Comparison of ENCODE assay signal across 2 worm cellular contexts in genomic region chrV:1368138-1368537, ce11.
TF ChIP-seq lines count a peak whose summit lies in the region.

No protein-coding gene starts in this region.

TF ChIP-seq in whole organism, L4 larva, 104 proteins besides CTCF, POLR2A, EP300 and RAD21:
- TF ChIP-seq hmg-1.1 (GFP tag; IDR thresholded peaks at IDR 0.05; lab: Robert Waterston, UW) (0 out of 2 replicates have a peak, but pooled peaks have one; percentile 9), daf-8 (GFP tag; IDR thresholded peaks at IDR 0.05; lab: Robert Waterston, UW) (no peak), set-16 (GFP tag; IDR thresholded peaks at IDR 0.05; lab: Robert Waterston, UW) (peak; percentile 81), aha-1 (tag; lab: Kevin White, UChicago) (peak; percentile 94)

TF ChIP-seq in whole organism, young adult, 124 proteins besides CTCF, POLR2A, EP300 and RAD21:
- TF ChIP-seq egrh-3 (GFP tag; IDR thresholded peaks at IDR 0.05; lab: Robert Waterston, UW) = peak; percentile 28; the same call in 1 of the 2 replicates
- no peak for TF ChIP-seq sptf-2 (GFP tag; optimal IDR thresholded peaks at IDR 0.05; lab: Kevin White, UChicago)
- TF ChIP-seq snpc-4 (GFP tag; optimal IDR thresholded peaks at IDR 0.05; lab: Kevin White, UChicago) = no peak
- peak in 1 of 4 experiments; percentile 47 for TF ChIP-seq snpc-4 (tag; optimal IDR thresholded peaks at IDR 0.05; lab: Kevin White, UChicago)
- TF ChIP-seq mes-4 (tag; optimal IDR thresholded peaks at IDR 0.05; lab: Kevin White, UChicago) = no peak
- no peak for TF ChIP-seq F57C9.4 (tag; optimal IDR thresholded peaks at IDR 0.05; lab: Kevin White, UChicago)
- TF ChIP-seq efl-1 (GFP tag; optimal IDR thresholded peaks at IDR 0.05; lab: Kevin White, UChicago) = no peak
- TF ChIP-seq lin-54 (GFP tag; optimal IDR thresholded peaks at IDR 0.05; lab: Kevin White, UChicago) = no peak
- TF ChIP-seq zfh-2 (GFP tag; conservative IDR thresholded peaks at IDR 0.05; lab: Robert Waterston, UW) = peak; percentile 80
TF ChIP-seq in whole organism, young adult: peak in this region for 3.
